Fruit fly (Drosophila melanogaster): ENCODE data around the gene ICA69.
A peak's percentile ranks its signal among the peaks of the same experiment; 100 is the strongest.

The ICA69 gene

dm6 chr3L:21131427-21131826 lies at the start of gene ICA69:
TSS of gene ICA69 (plus strand) at chr3L:21131446.
- peak; percentile 22 for TF ChIP-seq CG1603 (tag; optimal IDR thresholded peaks at IDR 0.05)
- TF ChIP-seq CG8359 (GFP tag; optimal IDR thresholded peaks at IDR 0.05; ENCODE audit: borderline replicate concordance), result no peak
- TF ChIP-seq CG8388 (GFP tag; optimal IDR thresholded peaks at IDR 0.05), result no peak
- TF ChIP-seq CG14965 (GFP tag; optimal IDR thresholded peaks at IDR 0.05; ENCODE audit: borderline replicate concordance), result no peak
- TF ChIP-seq CTCF (GFP tag; optimal IDR thresholded peaks at IDR 0.05), result peak; percentile 41
- no peak for TF ChIP-seq CG11695 (GFP tag; IDR thresholded peaks at IDR 0.05)
- no peak for TF ChIP-seq pum (GFP tag; optimal IDR thresholded peaks at IDR 0.05)
- TF ChIP-seq CG12659 (GFP tag; optimal IDR thresholded peaks at IDR 0.05), result peak; percentile 35
- no peak for TF ChIP-seq PHDP (tag; optimal IDR thresholded peaks at IDR 0.05)
- TF ChIP-seq CG31388 (GFP tag; optimal IDR thresholded peaks at IDR 0.05), result no peak
- TF ChIP-seq MESR4 (GFP tag; optimal IDR thresholded peaks at IDR 0.05), result peak; percentile 44
- TF ChIP-seq Tbp (GFP tag; optimal IDR thresholded peaks at IDR 0.05), result no peak
- peak; percentile 78 for TF ChIP-seq gfzf (GFP tag; optimal IDR thresholded peaks at IDR 0.05)
- no peak for TF ChIP-seq CG6689 (GFP tag; IDR thresholded peaks at IDR 0.05)
- TF ChIP-seq CG4730 (GFP tag; IDR thresholded peaks at IDR 0.05), result no peak
- TF ChIP-seq az2 (GFP tag; optimal IDR thresholded peaks at IDR 0.05), result no peak
- peak; percentile 98 for TF ChIP-seq nerfin-1 (tag; optimal IDR thresholded peaks at IDR 0.05)
- TF ChIP-seq CG8281 (tag; optimal IDR thresholded peaks at IDR 0.05), result no peak
- peak; percentile 19 for TF ChIP-seq Sry-δ (GFP tag; optimal IDR thresholded peaks at IDR 0.05)
- no peak for TF ChIP-seq Doc3 (GFP tag; IDR thresholded peaks at IDR 0.05; ENCODE audit: partially characterized antibody)
- TF ChIP-seq Sin3A (optimal IDR thresholded peaks at IDR 0.05), result peak; percentile 82
- peak; percentile 54 for TF ChIP-seq pzg (GFP tag; optimal IDR thresholded peaks at IDR 0.05)
- no peak for TF ChIP-seq CG17359 (tag; optimal IDR thresholded peaks at IDR 0.05)
- no peak for TF ChIP-seq hb (GFP tag; IDR thresholded peaks at IDR 0.05; ENCODE audit: partially characterized antibody)
- no peak for TF ChIP-seq Hr51 (GFP tag; optimal IDR thresholded peaks at IDR 0.05)
- no peak for TF ChIP-seq h (optimal IDR thresholded peaks at IDR 0.05)
- TF ChIP-seq Elba2 (GFP tag; optimal IDR thresholded peaks at IDR 0.05), result no peak
- TF ChIP-seq nmo (GFP tag; optimal IDR thresholded peaks at IDR 0.05), result peak; percentile 67
- no peak for TF ChIP-seq CG3847 (GFP tag; IDR thresholded peaks at IDR 0.05)
- TF ChIP-seq Ets97D (GFP tag; optimal IDR thresholded peaks at IDR 0.05), result peak; percentile 51
- TF ChIP-seq bab2 (GFP tag; optimal IDR thresholded peaks at IDR 0.05), result no peak
- TF ChIP-seq tll (GFP tag; optimal IDR thresholded peaks at IDR 0.05), result peak in 1 of 2 experiments; percentile 13
- no peak for TF ChIP-seq gcm2 (GFP tag; optimal IDR thresholded peaks at IDR 0.05)
- no peak for TF ChIP-seq NFAT (GFP tag; IDR thresholded peaks at IDR 0.05)
- peak; percentile 26; the same call in 1 of the 2 replicates for TF ChIP-seq crol (GFP tag; IDR thresholded peaks at IDR 0.05)
- peak; percentile 41 for TF ChIP-seq Dref (GFP tag; IDR thresholded peaks at IDR 0.05)
- TF ChIP-seq stwl (tag; optimal IDR thresholded peaks at IDR 0.05), result peak; percentile 95
- TF ChIP-seq Oaz (GFP tag; IDR thresholded peaks at IDR 0.05), result no peak
- TF ChIP-seq Gug (GFP tag; IDR thresholded peaks at IDR 0.05), result no peak
- TF ChIP-seq CG9932 (GFP tag; IDR thresholded peaks at IDR 0.05), result 0 out of 2 replicates have a peak, but pooled peaks have one; percentile 8
- no peak for TF ChIP-seq Atf6 (GFP tag; IDR thresholded peaks at IDR 0.05)
- peak; percentile 40 for TF ChIP-seq Dp (GFP tag; optimal IDR thresholded peaks at IDR 0.05)
- TF ChIP-seq CG9797 (GFP tag; optimal IDR thresholded peaks at IDR 0.05), result peak; percentile 80
- no peak for TF ChIP-seq Nf-YA (GFP tag; IDR thresholded peaks at IDR 0.05)
- TF ChIP-seq lab (GFP tag; optimal IDR thresholded peaks at IDR 0.05), result no peak
- no peak for TF ChIP-seq sna (GFP tag; IDR thresholded peaks at IDR 0.05; ENCODE audit: partially characterized antibody)
- TF ChIP-seq CG32532 (GFP tag; IDR thresholded peaks at IDR 0.05), result no peak
- TF ChIP-seq YL-1 (GFP tag; optimal IDR thresholded peaks at IDR 0.05), result peak; percentile 56
- peak; percentile 73 for TF ChIP-seq CG10462 (GFP tag; optimal IDR thresholded peaks at IDR 0.05)
- TF ChIP-seq CG15514 (GFP tag; optimal IDR thresholded peaks at IDR 0.05), result no peak
- no peak for TF ChIP-seq ham (GFP tag; IDR thresholded peaks at IDR 0.05)
- peak; percentile 56 for TF ChIP-seq Med (GFP tag)

Data from whole organism, embryonic.